Worm (Caenorhabditis elegans) whole organism, L4/young adult: ENCODE results near the gene F21D12.2.

Experiments
- dao-5 ChIP-seq: sonication (generic microtip); optimal IDR thresholded peaks from 2 replicates; lab custom pipeline; 2016; ENCODE audit warnings: missing genotype, missing genetic modification characterization, moderate library complexity, missing compliant biosample characterization
- him-1 ChIP-seq: sonication (generic microtip); optimal IDR thresholded peaks from 2 replicates; lab custom pipeline; 2016; ENCODE audit warnings: missing genotype, missing genetic modification reagents, missing genetic modification characterization, missing compliant biosample characterization

DNA sequence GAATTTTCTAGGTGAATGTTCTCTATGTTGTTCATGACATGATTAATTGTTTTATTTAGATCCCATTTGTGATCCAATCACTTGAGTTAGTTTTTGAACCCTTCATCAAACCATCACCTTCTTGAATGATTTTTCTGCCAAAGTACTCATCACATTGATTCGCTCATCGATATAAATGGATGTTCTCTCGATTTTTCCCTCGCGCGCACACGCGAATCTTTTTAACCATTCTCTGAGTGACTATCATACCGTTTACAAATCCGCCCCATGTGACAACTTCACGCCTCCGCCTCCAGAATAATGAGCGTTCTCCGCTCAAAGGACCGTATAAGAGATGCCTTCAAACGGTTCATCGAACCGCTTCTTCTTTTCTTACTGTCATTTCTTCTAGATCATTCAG lies 25.3 kb downstream of the F21D12.2 start:
- TF ChIP-seq dao-5 (tag; lab: Kevin White, UChicago) (no peak), him-1 (tag; lab: Kevin White, UChicago) (no peak)
